Fruit fly (Drosophila melanogaster) whole organism, prepupa: ENCODE measurements around the gene CG13096.

Experiments used
- CG10669 ChIP-seq: fragments of 200-800 bp; sonication (Bioruptor generic); optimal IDR thresholded peaks from 3 replicates; lab custom pipeline; 2018; ENCODE audit warnings: missing biosample characterization, mild to moderate bottlenecking, missing genetic modification characterization, moderate library complexity
- CG11294 ChIP-seq: fragments of 200-800 bp; sonication (Bioruptor generic); IDR thresholded peaks from 2 replicates; pipeline ENCODE4 v1.3.6; 2022; ENCODE audit warnings: missing biosample characterization, missing genetic modification characterization
- CG11902 ChIP-seq: fragments of 200-800 bp; sonication (Bioruptor generic); optimal IDR thresholded peaks from 3 replicates; lab custom pipeline; 2016; ENCODE audit warnings: missing biosample characterization, missing genetic modification characterization
- CG15336 ChIP-seq: fragments of 200-800 bp; sonication (Bioruptor generic); IDR thresholded peaks from 2 replicates; pipeline ENCODE4 v1.3.6; 2022; ENCODE audit warnings: missing biosample characterization, missing genetic modification characterization
- CG1621 ChIP-seq: fragments of 200-800 bp; sonication (Bioruptor generic); optimal IDR thresholded peaks from 3 replicates; lab custom pipeline; 2018; ENCODE audit warnings: missing biosample characterization, mild to moderate bottlenecking, missing genetic modification characterization
- CG16779 ChIP-seq: fragments of 200-800 bp; sonication (Bioruptor generic); optimal IDR thresholded peaks from 3 replicates; lab custom pipeline; 2017; ENCODE audit warnings: missing biosample characterization, mild to moderate bottlenecking, missing genetic modification characterization
- CG3032 ChIP-seq: fragments of 200-800 bp; optimal IDR thresholded peaks from 2 replicates; lab custom pipeline; 2019; ENCODE audit warnings: missing biosample characterization, mild to moderate bottlenecking, missing genetic modification characterization, moderate library complexity
- CG32006 ChIP-seq: fragments of 200-800 bp; sonication (Bioruptor generic); optimal IDR thresholded peaks from 3 replicates; lab custom pipeline; 2017; ENCODE audit warnings: missing biosample characterization, mild to moderate bottlenecking, missing genetic modification characterization
- CG34406 ChIP-seq: fragments of 200-800 bp; sonication (Bioruptor generic); optimal IDR thresholded peaks from 3 replicates; lab custom pipeline; 2016; ENCODE audit warnings: missing biosample characterization, missing genetic modification characterization
- CG4318 ChIP-seq: fragments of 200-800 bp; sonication (Bioruptor generic); optimal IDR thresholded peaks from 3 replicates; lab custom pipeline; 2017; ENCODE audit warnings: missing biosample characterization, mild to moderate bottlenecking, missing genetic modification characterization
- CG6163 ChIP-seq: fragments of 200-800 bp; sonication (Bioruptor generic); IDR thresholded peaks from 3 replicates; pipeline ENCODE4 v1.3.6; 2022; ENCODE audit warnings: missing biosample characterization, missing genetic modification characterization
- CG6276 ChIP-seq: fragments of 200-800 bp; sonication (Bioruptor generic); optimal IDR thresholded peaks from 2 replicates; lab custom pipeline; 2017; ENCODE audit warnings: missing biosample characterization, mild to moderate bottlenecking, missing genetic modification characterization
- CG6792 ChIP-seq: fragments of 200-800 bp; sonication (Bioruptor generic); optimal IDR thresholded peaks from 3 replicates; lab custom pipeline; 2016; ENCODE audit warnings: missing biosample characterization, missing genetic modification characterization
- CG6854 ChIP-seq: fragments of 200-800 bp; sonication (Bioruptor generic); optimal IDR thresholded peaks from 2 replicates; lab custom pipeline; 2017; ENCODE audit warnings: missing biosample characterization, mild to moderate bottlenecking, missing genetic modification characterization
- CG7368 ChIP-seq: fragments of 200-800 bp; sonication (Bioruptor generic); optimal IDR thresholded peaks from 3 replicates; lab custom pipeline; 2016; ENCODE audit warnings: missing biosample characterization, missing genetic modification characterization
- CG9139 ChIP-seq: fragments of 200-800 bp; sonication (Bioruptor generic); optimal IDR thresholded peaks from 3 replicates; lab custom pipeline; 2017; ENCODE audit warnings: missing biosample characterization, mild to moderate bottlenecking, missing genetic modification characterization
- Eip75B ChIP-seq: fragments of 200-800 bp; sonication (Bioruptor generic); optimal IDR thresholded peaks from 3 replicates; lab custom pipeline; 2016; ENCODE audit warnings: missing biosample characterization, missing genetic modification characterization
- Eip78C ChIP-seq: fragments of 200-800 bp; sonication (Bioruptor generic); peaks from one replicate; lab custom pipeline; 2016; ENCODE audit warnings: missing biosample characterization, missing genetic modification characterization
- Ets21C ChIP-seq: fragments of 200-800 bp; sonication (Bioruptor generic); optimal IDR thresholded peaks from 3 replicates; lab custom pipeline; 2016; ENCODE audit warnings: missing biosample characterization, missing genetic modification characterization
- Gug ChIP-seq: fragments of 200-800 bp; sonication (Bioruptor generic); IDR thresholded peaks from 2 replicates; pipeline ENCODE4 v1.3.6; 2022; ENCODE audit warnings: missing biosample characterization, missing genetic modification characterization
- Hr38 ChIP-seq: sonication (Bioruptor generic); optimal IDR thresholded peaks from 2 replicates; lab custom pipeline; 2016; ENCODE audit warnings: missing biosample characterization, missing genetic modification characterization
- Hr39 ChIP-seq: fragments of 200-800 bp; sonication (Bioruptor generic); optimal IDR thresholded peaks from 2 replicates; lab custom pipeline; 2016; ENCODE audit warnings: missing biosample characterization, missing genetic modification characterization
- Hr4 ChIP-seq: fragments of 200-800 bp; sonication (Bioruptor generic); optimal IDR thresholded peaks from 3 replicates; lab custom pipeline; 2016; ENCODE audit warnings: missing biosample characterization, missing genetic modification characterization
- Lpt ChIP-seq: fragments of 200-800 bp; sonication (Bioruptor generic); optimal IDR thresholded peaks from 3 replicates; lab custom pipeline; 2016; ENCODE audit warnings: missing biosample characterization, missing genetic modification characterization
- Met ChIP-seq: fragments of 200-800 bp; sonication (Bioruptor generic); optimal IDR thresholded peaks from 3 replicates; lab custom pipeline; 2016; ENCODE audit warnings: missing biosample characterization, missing genetic modification characterization
- OdsH ChIP-seq: fragments of 200-800 bp; sonication (Bioruptor generic); optimal IDR thresholded peaks from 3 replicates; lab custom pipeline; 2016; ENCODE audit warnings: missing biosample characterization, missing genetic modification characterization
- Smox ChIP-seq: fragments of 200-800 bp; sonication (Bioruptor generic); optimal IDR thresholded peaks from 3 replicates; lab custom pipeline; 2016; ENCODE audit warnings: missing biosample characterization, missing genetic modification characterization
- Sox14 ChIP-seq: fragments of 200-800 bp; sonication (Bioruptor generic); optimal IDR thresholded peaks from 3 replicates; lab custom pipeline; 2016; ENCODE audit warnings: missing biosample characterization, missing genetic modification characterization
- Sox15 ChIP-seq: fragments of 200-800 bp; sonication (Bioruptor generic); optimal IDR thresholded peaks from 3 replicates; lab custom pipeline; 2016; ENCODE audit warnings: missing biosample characterization, missing genetic modification characterization
- achi ChIP-seq: fragments of 200-800 bp; sonication (Bioruptor generic); optimal IDR thresholded peaks from 3 replicates; lab custom pipeline; 2016; ENCODE audit warnings: missing biosample characterization, missing genetic modification characterization
- acj6 ChIP-seq: fragments of 200-800 bp; sonication (Bioruptor generic); optimal IDR thresholded peaks from 3 replicates; lab custom pipeline; 2016; ENCODE audit warnings: missing biosample characterization, missing genetic modification characterization
- dsx ChIP-seq: fragments of 200-800 bp; optimal IDR thresholded peaks from 3 replicates; lab custom pipeline; 2019; ENCODE audit warnings: missing biosample characterization, mild to moderate bottlenecking, missing genetic modification characterization, moderate library complexity; ENCODE audit not compliant: poor library complexity, severe bottlenecking
- esn ChIP-seq: fragments of 200-800 bp; sonication (Bioruptor generic); optimal IDR thresholded peaks from 2 replicates; lab custom pipeline; 2016; ENCODE audit warnings: missing biosample characterization, mild to moderate bottlenecking, missing genetic modification characterization, moderate library complexity
- fd59A ChIP-seq: fragments of 200-800 bp; sonication (Bioruptor generic); optimal IDR thresholded peaks from 2 replicates; lab custom pipeline; 2017; ENCODE audit warnings: missing biosample characterization, mild to moderate bottlenecking, missing genetic modification characterization, missing genetic modification reagents
- fd85E ChIP-seq: fragments of 200-800 bp; sonication (Bioruptor generic); optimal IDR thresholded peaks from 3 replicates; lab custom pipeline; 2016; ENCODE audit warnings: missing biosample characterization, missing genetic modification characterization
- lz ChIP-seq: fragments of 200-800 bp; sonication (Bioruptor generic); optimal IDR thresholded peaks from 3 replicates; lab custom pipeline; 2016; ENCODE audit warnings: missing biosample characterization, missing genetic modification characterization
- net ChIP-seq: fragments of 200-800 bp; sonication (Bioruptor generic); optimal IDR thresholded peaks from 3 replicates; lab custom pipeline; 2016; ENCODE audit warnings: missing biosample characterization, missing genetic modification characterization
- pdm3 ChIP-seq: fragments of 200-800 bp; sonication (Bioruptor generic); optimal IDR thresholded peaks from 3 replicates; lab custom pipeline; 2016; ENCODE audit warnings: missing biosample characterization, missing genetic modification characterization
- salr ChIP-seq, 2 experiments: fragments of 200-800 bp; sonication (Bioruptor generic); optimal IDR thresholded peaks; 3 replicates each; lab custom pipeline; 2016 to 2018; ENCODE audit warnings: missing biosample characterization in 2 of 2, missing genetic modification characterization in 2 of 2, mild to moderate bottlenecking in 1 of 2
- ss ChIP-seq, 2 experiments: fragments of 200-800 bp; sonication (Bioruptor generic); optimal IDR thresholded peaks; 2 replicates in 1 of 2; 3 replicates in 1 of 2; lab custom pipeline; 2017 to 2018; ENCODE audit warnings: mild to moderate bottlenecking in 2 of 2, missing biosample characterization in 2 of 2, missing genetic modification characterization in 2 of 2, moderate library complexity in 1 of 2
- svp ChIP-seq: fragments of 200-800 bp; sonication (Bioruptor generic); peaks from one replicate; lab custom pipeline; 2016; ENCODE audit warnings: missing biosample characterization, missing genetic modification characterization

The CG13096 gene

dm6 chr2L:8528318-8528717, 16.7 kb upstream of the CG13096 start, which contains the start of the genes lmgA and lmgB (continued):
- no peak for TF ChIP-seq salr (GFP tag; optimal IDR thresholded peaks at IDR 0.05; lab: Kevin White, UChicago)
- no peak for TF ChIP-seq CG16779

dm6 chr2L:8525000-8525399, 13.3 kb upstream of the CG13096 start:
- TF ChIP-seq lz (GFP tag; lab: Kevin White, UChicago) (no peak), acj6 (no peak), CG6792 (GFP tag; lab: Kevin White, UChicago) (no peak), CG9139 (GFP tag; lab: Kevin White, UChicago) (no peak), CG6276 (GFP tag; lab: Kevin White, UChicago) (no peak), pdm3 (no peak), Gug (no peak), Hr39 (GFP tag; lab: Kevin White, UChicago) (no peak), Eip78C (no peak), CG7368 (no peak), svp (no peak), CG3032 (no peak), dsx (GFP tag; lab: Kevin White, UChicago) (no peak), fd85E (GFP tag; lab: Kevin White, UChicago) (no peak)
- TF ChIP-seq, all 60 proteins: peak for 0

- TF ChIP-seq svp (peak; percentile 94), CG15336 (GFP tag; lab: Robert Waterston, UW) (no peak)
- TF ChIP-seq, all 60 proteins: peak for 1
These were observed 11.1 kb upstream of the CG13096 start for dm6 chr2L:8522781-8523180.

- TF ChIP-seq Lpt (GFP tag; lab: Kevin White, UChicago) = no peak
- TF ChIP-seq CG32006 (GFP tag; lab: Kevin White, UChicago) = no peak
- TF ChIP-seq CG10669 (GFP tag; lab: Kevin White, UChicago) = no peak
- peak; percentile 6 for TF ChIP-seq Hr4 (GFP tag; lab: Kevin White, UChicago)
- TF ChIP-seq fd59A (GFP tag; lab: Kevin White, UChicago) = no peak
- TF ChIP-seq pdm3 = no peak
- TF ChIP-seq OdsH (GFP tag; lab: Kevin White, UChicago) = no peak
- TF ChIP-seq ss (GFP tag; optimal IDR thresholded peaks at IDR 0.05; lab: Kevin White, UChicago) = no peak
- TF ChIP-seq CG4318 (GFP tag; lab: Kevin White, UChicago) = no peak
- no peak for TF ChIP-seq net
- no peak for TF ChIP-seq Sox15 (GFP tag; lab: Kevin White, UChicago)
- peak; percentile 12 for TF ChIP-seq CG6854 (GFP tag; lab: Kevin White, UChicago)
- TF ChIP-seq CG11902 = no peak
- no peak for TF ChIP-seq Hr38 (GFP tag; lab: Kevin White, UChicago)
- no peak for TF ChIP-seq Met
- peak; percentile 16 for TF ChIP-seq Sox14 (GFP tag; lab: Kevin White, UChicago)
- no peak for TF ChIP-seq salr (GFP tag; optimal IDR thresholded peaks at IDR 0.05; lab: Kevin White, UChicago)
- no peak for TF ChIP-seq lz (GFP tag; lab: Kevin White, UChicago)
- TF ChIP-seq Gug = no peak
- no peak for TF ChIP-seq CG11294 (GFP tag; lab: Robert Waterston, UW)
- peak; percentile 51 for TF ChIP-seq CG15336 (GFP tag; lab: Robert Waterston, UW)
- no peak for TF ChIP-seq CG6792 (GFP tag; lab: Kevin White, UChicago)
- peak; percentile 22 for TF ChIP-seq CG1621 (tag; lab: Kevin White, UChicago)
- TF ChIP-seq Eip75B (GFP tag; lab: Kevin White, UChicago) = no peak
- TF ChIP-seq esn = peak; percentile 26
- peak; percentile 41; the same call in 1 of the 3 replicates for TF ChIP-seq CG6163 (GFP tag; lab: Robert Waterston, UW)
- peak; percentile 55 for TF ChIP-seq Eip78C
- TF ChIP-seq svp = peak; percentile 86
- no peak for TF ChIP-seq Smox (GFP tag; lab: Kevin White, UChicago)
- TF ChIP-seq Ets21C = no peak
- TF ChIP-seq achi = no peak
- TF ChIP-seq CG34406 (GFP tag; lab: Kevin White, UChicago) = no peak
These were observed 10.2 kb upstream of the CG13096 start, which contains the start of gene Acer for dm6 chr2L:8521724-8522309. Gene Acer, plus strand, starts transcription at chr2L:8521933.
